Fruit fly (Drosophila melanogaster) whole organism, prepupa: ENCODE results near the gene GluRIIE.

Source experiments
- Blimp-1 ChIP-seq: fragments of 200-800 bp; sonication (Bioruptor generic); optimal IDR thresholded peaks from 3 replicates; lab custom pipeline; 2017; ENCODE audit warnings: missing biosample characterization, missing genetic modification characterization, mild to moderate bottlenecking, moderate library complexity, missing genetic modification reagents
- CG10669 ChIP-seq: fragments of 200-800 bp; sonication (Bioruptor generic); optimal IDR thresholded peaks from 3 replicates; lab custom pipeline; 2018; ENCODE audit warnings: missing biosample characterization, mild to moderate bottlenecking, missing genetic modification characterization, moderate library complexity
- CG11762 ChIP-seq: fragments of 200-800 bp; sonication (Bioruptor generic); optimal IDR thresholded peaks from 3 replicates; lab custom pipeline; 2016; ENCODE audit warnings: missing biosample characterization, missing genetic modification characterization; ENCODE audit not compliant: insufficient read depth
- CG15336 ChIP-seq: fragments of 200-800 bp; sonication (Bioruptor generic); IDR thresholded peaks from 2 replicates; pipeline ENCODE4 v1.3.6; 2022; ENCODE audit warnings: missing biosample characterization, missing genetic modification characterization
- CG1621 ChIP-seq: fragments of 200-800 bp; sonication (Bioruptor generic); optimal IDR thresholded peaks from 3 replicates; lab custom pipeline; 2018; ENCODE audit warnings: missing biosample characterization, mild to moderate bottlenecking, missing genetic modification characterization
- CG3032 ChIP-seq: fragments of 200-800 bp; optimal IDR thresholded peaks from 2 replicates; lab custom pipeline; 2019; ENCODE audit warnings: missing biosample characterization, mild to moderate bottlenecking, missing genetic modification characterization, moderate library complexity
- CG3919 ChIP-seq: fragments of 200-800 bp; sonication (Bioruptor generic); optimal IDR thresholded peaks from 3 replicates; lab custom pipeline; 2016; ENCODE audit warnings: missing biosample characterization, missing genetic modification characterization
- CG4318 ChIP-seq: fragments of 200-800 bp; sonication (Bioruptor generic); optimal IDR thresholded peaks from 3 replicates; lab custom pipeline; 2017; ENCODE audit warnings: missing biosample characterization, mild to moderate bottlenecking, missing genetic modification characterization
- CG6163 ChIP-seq: fragments of 200-800 bp; sonication (Bioruptor generic); IDR thresholded peaks from 3 replicates; pipeline ENCODE4 v1.3.6; 2022; ENCODE audit warnings: missing biosample characterization, missing genetic modification characterization
- CG6276 ChIP-seq: fragments of 200-800 bp; sonication (Bioruptor generic); optimal IDR thresholded peaks from 2 replicates; lab custom pipeline; 2017; ENCODE audit warnings: missing biosample characterization, mild to moderate bottlenecking, missing genetic modification characterization
- CG6792 ChIP-seq: fragments of 200-800 bp; sonication (Bioruptor generic); optimal IDR thresholded peaks from 3 replicates; lab custom pipeline; 2016; ENCODE audit warnings: missing biosample characterization, missing genetic modification characterization
- CG6808 ChIP-seq: fragments of 200-800 bp; sonication (Bioruptor generic); optimal IDR thresholded peaks from 3 replicates; lab custom pipeline; 2017; ENCODE audit warnings: missing biosample characterization, missing genetic modification characterization, mild to moderate bottlenecking, moderate library complexity, missing genetic modification reagents
- CG7368 ChIP-seq: fragments of 200-800 bp; sonication (Bioruptor generic); optimal IDR thresholded peaks from 3 replicates; lab custom pipeline; 2016; ENCODE audit warnings: missing biosample characterization, missing genetic modification characterization
- CG8319 ChIP-seq: fragments of 200-800 bp; sonication (Bioruptor generic); optimal IDR thresholded peaks from 3 replicates; lab custom pipeline; 2016; ENCODE audit warnings: missing biosample characterization, missing genetic modification characterization
- CG8632 ChIP-seq: fragments of 200-800 bp; sonication (Bioruptor generic); optimal IDR thresholded peaks from 3 replicates; lab custom pipeline; 2016; ENCODE audit warnings: missing biosample characterization, missing genetic modification characterization
- CG9139 ChIP-seq: fragments of 200-800 bp; sonication (Bioruptor generic); optimal IDR thresholded peaks from 3 replicates; lab custom pipeline; 2017; ENCODE audit warnings: missing biosample characterization, mild to moderate bottlenecking, missing genetic modification characterization
- Eip75B ChIP-seq: fragments of 200-800 bp; sonication (Bioruptor generic); optimal IDR thresholded peaks from 3 replicates; lab custom pipeline; 2016; ENCODE audit warnings: missing biosample characterization, missing genetic modification characterization
- Eip78C ChIP-seq: fragments of 200-800 bp; sonication (Bioruptor generic); peaks from one replicate; lab custom pipeline; 2016; ENCODE audit warnings: missing biosample characterization, missing genetic modification characterization
- Eip93F ChIP-seq: fragments of 200-800 bp; sonication (Bioruptor generic); optimal IDR thresholded peaks from 2 replicates; lab custom pipeline; 2016; ENCODE audit warnings: missing biosample characterization, mild to moderate bottlenecking, missing genetic modification characterization
- Ets96B ChIP-seq: fragments of 200-800 bp; optimal IDR thresholded peaks from 2 replicates; lab custom pipeline; 2019; ENCODE audit warnings: missing biosample characterization, mild to moderate bottlenecking, missing genetic modification characterization, moderate library complexity
- Hr38 ChIP-seq: sonication (Bioruptor generic); optimal IDR thresholded peaks from 2 replicates; lab custom pipeline; 2016; ENCODE audit warnings: missing biosample characterization, missing genetic modification characterization
- Hr4 ChIP-seq: fragments of 200-800 bp; sonication (Bioruptor generic); optimal IDR thresholded peaks from 3 replicates; lab custom pipeline; 2016; ENCODE audit warnings: missing biosample characterization, missing genetic modification characterization
- Lpt ChIP-seq: fragments of 200-800 bp; sonication (Bioruptor generic); optimal IDR thresholded peaks from 3 replicates; lab custom pipeline; 2016; ENCODE audit warnings: missing biosample characterization, missing genetic modification characterization
- OdsH ChIP-seq: fragments of 200-800 bp; sonication (Bioruptor generic); optimal IDR thresholded peaks from 3 replicates; lab custom pipeline; 2016; ENCODE audit warnings: missing biosample characterization, missing genetic modification characterization
- Sox14 ChIP-seq: fragments of 200-800 bp; sonication (Bioruptor generic); optimal IDR thresholded peaks from 3 replicates; lab custom pipeline; 2016; ENCODE audit warnings: missing biosample characterization, missing genetic modification characterization
- Sox15 ChIP-seq: fragments of 200-800 bp; sonication (Bioruptor generic); optimal IDR thresholded peaks from 3 replicates; lab custom pipeline; 2016; ENCODE audit warnings: missing biosample characterization, missing genetic modification characterization
- acj6 ChIP-seq: fragments of 200-800 bp; sonication (Bioruptor generic); optimal IDR thresholded peaks from 3 replicates; lab custom pipeline; 2016; ENCODE audit warnings: missing biosample characterization, missing genetic modification characterization
- cyc ChIP-seq: fragments of 200-800 bp; sonication (Bioruptor generic); optimal IDR thresholded peaks from 3 replicates; lab custom pipeline; 2016; ENCODE audit warnings: missing biosample characterization, missing genetic modification characterization
- dac ChIP-seq: fragments of 200-800 bp; sonication (Bioruptor generic); optimal IDR thresholded peaks from 2 replicates; lab custom pipeline; 2017; ENCODE audit warnings: missing biosample characterization, mild to moderate bottlenecking, missing genetic modification characterization
- esn ChIP-seq: fragments of 200-800 bp; sonication (Bioruptor generic); optimal IDR thresholded peaks from 2 replicates; lab custom pipeline; 2016; ENCODE audit warnings: missing biosample characterization, mild to moderate bottlenecking, missing genetic modification characterization, moderate library complexity
- fd59A ChIP-seq: fragments of 200-800 bp; sonication (Bioruptor generic); optimal IDR thresholded peaks from 2 replicates; lab custom pipeline; 2017; ENCODE audit warnings: missing biosample characterization, mild to moderate bottlenecking, missing genetic modification characterization, missing genetic modification reagents
- lz ChIP-seq: fragments of 200-800 bp; sonication (Bioruptor generic); optimal IDR thresholded peaks from 3 replicates; lab custom pipeline; 2016; ENCODE audit warnings: missing biosample characterization, missing genetic modification characterization
- net ChIP-seq: fragments of 200-800 bp; sonication (Bioruptor generic); optimal IDR thresholded peaks from 3 replicates; lab custom pipeline; 2016; ENCODE audit warnings: missing biosample characterization, missing genetic modification characterization
- pdm3 ChIP-seq: fragments of 200-800 bp; sonication (Bioruptor generic); optimal IDR thresholded peaks from 3 replicates; lab custom pipeline; 2016; ENCODE audit warnings: missing biosample characterization, missing genetic modification characterization
- salr ChIP-seq, 2 experiments: fragments of 200-800 bp; sonication (Bioruptor generic); optimal IDR thresholded peaks; 3 replicates each; lab custom pipeline; 2016 to 2018; ENCODE audit warnings: missing biosample characterization in 2 of 2, missing genetic modification characterization in 2 of 2, mild to moderate bottlenecking in 1 of 2
- spab ChIP-seq: fragments of 200-800 bp; sonication (Bioruptor generic); optimal IDR thresholded peaks from 2 replicates; lab custom pipeline; 2017; ENCODE audit warnings: missing biosample characterization, mild to moderate bottlenecking, missing genetic modification characterization, missing genetic modification reagents
- ss ChIP-seq, 2 experiments: fragments of 200-800 bp; sonication (Bioruptor generic); optimal IDR thresholded peaks; 2 replicates in 1 of 2; 3 replicates in 1 of 2; lab custom pipeline; 2017 to 2018; ENCODE audit warnings: mild to moderate bottlenecking in 2 of 2, missing biosample characterization in 2 of 2, missing genetic modification characterization in 2 of 2, moderate library complexity in 1 of 2
- svp ChIP-seq: fragments of 200-800 bp; sonication (Bioruptor generic); peaks from one replicate; lab custom pipeline; 2016; ENCODE audit warnings: missing biosample characterization, missing genetic modification characterization
- vri ChIP-seq: fragments of 200-800 bp; sonication (Bioruptor generic); optimal IDR thresholded peaks from 3 replicates; lab custom pipeline; 2016; ENCODE audit warnings: missing biosample characterization, mild to moderate bottlenecking, missing genetic modification characterization

Gene GluRIIE

DNA sequence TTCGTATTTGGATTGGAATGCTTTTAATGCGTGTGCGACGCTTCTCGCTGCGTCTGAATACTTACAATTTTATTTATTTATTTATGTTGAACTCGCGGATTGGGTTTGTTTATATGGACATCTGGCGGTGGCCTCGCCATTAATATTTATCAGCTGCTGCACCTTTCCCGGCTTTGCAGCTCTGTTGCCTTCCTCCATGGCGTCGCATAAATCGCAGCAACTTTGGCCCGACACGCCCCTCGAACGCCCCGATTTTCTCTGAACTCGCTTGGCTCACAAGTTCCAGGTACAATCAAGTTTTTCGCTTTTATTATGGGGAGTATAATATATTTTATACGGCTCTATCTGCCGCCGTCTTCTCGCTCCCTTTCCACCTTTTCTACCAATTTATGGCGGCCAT, 48.4 kb downstream of the GluRIIE start:
- TF ChIP-seq Blimp-1 (GFP tag; lab: Kevin White, UChicago) (no peak), CG7368 (GFP tag; lab: Kevin White, UChicago) (no peak), acj6 (GFP tag; lab: Kevin White, UChicago) (no peak), svp (peak; percentile 72), CG3919 (GFP tag; lab: Kevin White, UChicago) (no peak), lz (GFP tag; lab: Kevin White, UChicago) (no peak)

DNA sequence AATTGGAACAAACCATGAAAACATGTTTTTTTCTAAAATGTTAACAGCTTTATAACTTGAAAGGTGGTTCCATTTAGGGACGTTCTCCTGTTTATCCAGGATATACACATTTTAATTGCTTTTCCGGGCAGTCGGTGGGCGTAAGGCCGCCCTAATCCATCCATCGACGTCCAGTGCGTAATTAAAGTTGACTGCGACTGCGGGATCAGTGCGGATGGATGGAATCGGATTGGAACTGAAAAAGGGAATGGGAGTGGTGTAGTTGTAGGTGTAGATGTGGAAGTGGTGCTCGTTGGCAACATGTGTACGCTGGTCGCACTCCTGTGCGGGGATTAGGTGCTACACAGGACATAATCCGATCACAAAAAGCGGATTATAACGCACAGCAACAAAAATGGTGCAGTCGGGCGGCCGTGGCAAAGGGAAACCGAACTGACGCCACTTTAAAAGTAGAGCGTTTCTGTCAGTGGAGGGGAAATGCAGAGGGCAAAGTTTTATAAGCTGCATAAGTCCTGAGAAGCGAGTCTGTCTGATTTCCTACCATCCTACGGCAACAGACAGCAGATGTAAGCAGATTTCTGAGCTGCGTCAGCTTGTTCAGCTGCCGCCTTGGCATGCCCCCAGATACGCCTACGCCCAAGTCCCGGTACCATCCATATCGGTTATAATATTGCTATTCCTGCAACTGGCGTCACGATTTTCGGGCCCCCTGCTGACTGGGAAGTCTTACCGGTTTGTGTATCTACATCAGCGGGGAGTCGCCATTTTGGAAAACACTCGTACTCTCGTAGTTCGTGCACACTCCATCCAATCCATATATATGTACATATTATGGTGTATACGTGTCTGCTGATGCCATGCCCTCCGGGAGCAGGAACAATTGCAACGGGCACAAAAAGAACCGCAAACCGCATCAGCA, 50.9 kb downstream of the GluRIIE start:
- TF ChIP-seq Eip78C (peak; percentile 28), CG6808 (GFP tag; lab: Kevin White, UChicago) (no peak), Ets96B (no peak), CG1621 (tag; lab: Kevin White, UChicago) (peak; percentile 20)

DNA sequence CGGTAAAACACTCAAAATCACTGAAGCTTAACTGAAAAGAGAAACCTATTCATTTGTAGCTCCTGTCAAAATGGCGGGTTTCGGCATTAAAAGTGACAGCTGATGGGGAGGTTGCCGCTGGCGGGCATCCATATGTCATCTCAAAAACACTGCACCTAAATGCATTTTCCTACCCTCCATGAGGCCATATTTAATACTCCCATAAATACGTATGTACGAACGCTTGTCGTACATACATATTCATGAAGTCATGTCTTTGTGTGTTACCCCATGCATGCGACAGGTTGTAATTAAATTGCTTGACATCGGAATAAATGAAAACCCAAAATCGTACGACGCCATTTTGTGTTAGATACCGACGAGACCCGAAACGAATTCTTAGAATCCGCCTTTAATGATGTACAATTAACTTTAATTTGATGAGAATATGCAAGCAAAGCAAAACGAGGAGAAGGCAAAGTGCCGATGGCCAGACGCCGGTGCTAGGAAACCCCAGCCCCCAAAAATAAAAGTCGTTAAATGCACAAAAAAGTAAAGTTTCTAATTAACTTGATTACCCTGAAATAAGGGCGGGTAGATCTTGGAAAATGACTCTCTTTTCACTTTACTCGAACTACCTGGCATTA, 52.1 kb downstream of the GluRIIE start:
- TF ChIP-seq CG4318 (GFP tag; lab: Kevin White, UChicago) (no peak), CG8319 (GFP tag; lab: Kevin White, UChicago) (no peak), dac (no peak), CG11762 (GFP tag; lab: Kevin White, UChicago) (no peak), vri (GFP tag; lab: Kevin White, UChicago) (no peak), net (no peak)

DNA sequence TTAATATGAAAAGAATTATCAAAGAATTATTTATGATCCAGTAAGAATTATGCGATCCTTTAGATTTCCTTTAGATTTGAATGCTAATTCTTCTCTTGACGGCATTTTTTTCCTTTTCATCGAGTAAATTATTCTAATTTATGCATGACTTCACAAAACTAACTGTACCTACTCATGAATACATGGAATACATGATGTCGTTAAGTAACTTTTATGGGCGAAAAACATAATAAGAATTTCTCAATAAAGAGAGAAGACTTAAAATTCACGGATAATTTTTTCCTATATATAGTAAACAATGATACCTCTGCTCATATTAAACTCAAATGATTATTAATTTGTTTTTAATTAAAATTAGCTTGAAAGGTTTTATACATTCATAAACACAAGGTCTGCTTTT, 52.6 kb downstream of the GluRIIE start:
- TF ChIP-seq CG8632 (GFP tag; lab: Kevin White, UChicago) (no peak), OdsH (GFP tag; lab: Kevin White, UChicago) (no peak), CG6808 (GFP tag; lab: Kevin White, UChicago) (no peak), Sox15 (GFP tag; lab: Kevin White, UChicago) (no peak), CG6792 (GFP tag; lab: Kevin White, UChicago) (no peak), spab (no peak), Sox14 (GFP tag; lab: Kevin White, UChicago) (no peak), cyc (GFP tag; lab: Kevin White, UChicago) (no peak), vri (GFP tag; lab: Kevin White, UChicago) (no peak), ss (GFP tag; optimal IDR thresholded peaks at IDR 0.05; lab: Kevin White, UChicago) (no peak), CG9139 (GFP tag; lab: Kevin White, UChicago) (no peak), Blimp-1 (GFP tag; lab: Kevin White, UChicago) (no peak), Eip75B (no peak), Eip93F (GFP tag; lab: Kevin White, UChicago) (no peak), fd59A (GFP tag; lab: Kevin White, UChicago) (no peak)

DNA sequence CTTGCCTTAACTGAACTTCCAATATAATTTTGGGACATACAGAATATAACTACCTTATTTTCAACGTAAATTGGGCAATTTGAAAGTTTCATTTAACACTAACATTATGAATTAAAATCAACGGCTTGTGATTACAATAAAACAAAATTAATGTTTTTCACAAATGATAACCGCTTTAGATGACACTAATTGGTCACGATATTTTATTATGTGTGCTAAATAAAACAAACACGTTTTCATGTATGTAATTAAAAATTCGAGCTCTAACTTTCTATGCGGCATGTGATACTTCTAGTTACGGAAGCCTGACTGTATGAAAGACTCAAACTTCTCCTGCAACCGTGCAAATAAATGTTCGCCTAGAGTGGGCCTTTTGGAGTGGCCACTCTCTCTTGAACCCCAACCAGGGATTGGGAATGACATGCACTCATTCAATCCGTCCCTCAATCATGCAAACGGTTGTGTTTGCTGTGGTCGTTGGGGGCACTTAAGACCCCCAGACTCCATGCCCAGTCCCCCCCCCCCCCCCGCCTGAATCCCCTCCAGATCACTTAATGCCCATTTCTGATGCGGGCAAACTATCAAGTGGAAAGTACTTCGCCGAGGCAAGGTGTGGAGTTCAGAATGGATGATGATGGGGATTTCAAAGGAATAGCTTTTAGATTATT, 53.2 kb downstream of the GluRIIE start:
- no peak for TF ChIP-seq Hr4
- no peak for TF ChIP-seq cyc (GFP tag; lab: Kevin White, UChicago)
- no peak for TF ChIP-seq CG10669 (GFP tag; lab: Kevin White, UChicago)
- no peak for TF ChIP-seq Eip93F (GFP tag; lab: Kevin White, UChicago)
- TF ChIP-seq svp = no peak
- TF ChIP-seq CG6163 (GFP tag; lab: Robert Waterston, UW) = no peak
- no peak for TF ChIP-seq Lpt
- no peak for TF ChIP-seq Sox14 (GFP tag; lab: Kevin White, UChicago)
- TF ChIP-seq CG3919 (GFP tag; lab: Kevin White, UChicago) = no peak
- no peak for TF ChIP-seq esn (GFP tag; lab: Kevin White, UChicago)
- TF ChIP-seq CG6808 (GFP tag; lab: Kevin White, UChicago) = no peak
- no peak for TF ChIP-seq CG11762 (GFP tag; lab: Kevin White, UChicago)
- peak in 1 of 2 experiments; percentile 5 for TF ChIP-seq salr (GFP tag; optimal IDR thresholded peaks at IDR 0.05; lab: Kevin White, UChicago)
- TF ChIP-seq pdm3 (GFP tag; lab: Kevin White, UChicago) = no peak
- peak; percentile 66 for TF ChIP-seq Eip78C
- TF ChIP-seq ss (GFP tag; optimal IDR thresholded peaks at IDR 0.05; lab: Kevin White, UChicago) = no peak
- TF ChIP-seq CG6276 = peak; percentile 12
- no peak for TF ChIP-seq CG15336 (GFP tag; lab: Robert Waterston, UW)
- TF ChIP-seq OdsH (GFP tag; lab: Kevin White, UChicago) = no peak
- no peak for TF ChIP-seq acj6 (GFP tag; lab: Kevin White, UChicago)
- no peak for TF ChIP-seq Hr38 (GFP tag; lab: Kevin White, UChicago)
- no peak for TF ChIP-seq CG3032 (tag; lab: Kevin White, UChicago)
